Worm (Caenorhabditis elegans) whole organism, midembryonic: ENCODE results near the gene toca-1.

ENCODE experiments used
- T22C8.4 ChIP-seq: fragments of 200-800 bp; sonication (Bioruptor generic); IDR thresholded peaks from 2 replicates; pipeline ENCODE4 v1.3.6; 2022; ENCODE audit warnings: missing genetic modification characterization, missing compliant biosample characterization
- cog-1 ChIP-seq: sonication (generic microtip); optimal IDR thresholded peaks from 2 replicates; lab custom pipeline; 2016; ENCODE audit warnings: missing genetic modification characterization, missing compliant biosample characterization
- flt-1 ChIP-seq: fragments of 200-800 bp; sonication (Bioruptor generic); IDR thresholded peaks from 2 replicates; pipeline ENCODE4 v1.3.6; 2022; ENCODE audit warnings: missing genetic modification characterization, missing compliant biosample characterization
- klf-2 ChIP-seq: fragments of 200-800 bp; sonication (Bioruptor generic); conservative IDR thresholded peaks from 2 replicates; pipeline ENCODE4 v1.3.6; 2022; ENCODE audit warnings: missing genetic modification reagents, missing genetic modification characterization, missing compliant biosample characterization
- med-1 ChIP-seq: sonication (generic microtip); optimal IDR thresholded peaks from 2 replicates; lab custom pipeline; 2017; ENCODE audit warnings: missing genetic modification characterization, mild to moderate bottlenecking, missing compliant biosample characterization, antibody characterized with exemption, missing genetic modification reagents; ENCODE audit not compliant: insufficient read depth
- ref-1 ChIP-seq: fragments of 200-800 bp; sonication (Bioruptor generic); conservative IDR thresholded peaks from 2 replicates; pipeline ENCODE4 v1.3.6; 2022; ENCODE audit warnings: missing genetic modification reagents, missing genetic modification characterization, missing compliant biosample characterization
- tab-1 ChIP-seq: fragments of 200-800 bp; sonication (Bioruptor generic); IDR thresholded peaks from 2 replicates; pipeline ENCODE4 v1.3.6; 2022; ENCODE audit warnings: missing genetic modification characterization, missing compliant biosample characterization
- ztf-23 ChIP-seq: fragments of 200-800 bp; sonication (Bioruptor generic); IDR thresholded peaks from 2 replicates; pipeline ENCODE4 v1.3.6; 2022; ENCODE audit warnings: missing genetic modification reagents, missing genetic modification characterization, missing compliant biosample characterization
- ztf-29 ChIP-seq: fragments of 200-800 bp; sonication (Bioruptor generic); IDR thresholded peaks from 2 replicates; pipeline ENCODE4 v1.3.6; 2022; ENCODE audit warnings: missing genetic modification reagents, missing genetic modification characterization, missing compliant biosample characterization

Gene toca-1

DNA sequence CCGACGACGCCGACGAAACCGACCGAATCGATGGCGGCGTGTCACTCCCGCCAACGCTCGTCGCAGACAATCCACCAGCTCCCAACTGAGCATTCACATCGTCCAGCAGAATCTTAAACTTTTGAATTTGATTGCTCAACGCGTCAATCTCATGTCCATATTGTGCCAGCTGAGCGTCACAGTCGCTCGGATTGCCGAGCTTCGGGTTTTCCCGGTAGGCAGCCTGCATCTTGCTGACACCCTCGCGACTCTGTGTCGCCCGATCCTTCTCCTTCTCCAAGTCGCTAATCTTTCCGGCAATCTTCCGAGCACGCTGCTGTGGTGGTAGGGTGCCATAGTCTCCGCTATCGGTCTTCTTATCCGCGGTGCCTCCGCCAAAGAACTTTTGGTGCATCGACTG lies 9.0 kb downstream of the toca-1 start:
- TF ChIP-seq klf-2 (GFP tag; lab: Robert Waterston, UW) (no peak), flt-1 (GFP tag; lab: Robert Waterston, UW) (no peak), med-1 (GFP tag; lab: Kevin White, UChicago) (no peak), T22C8.4 (no peak), ztf-23 (no peak), ztf-29 (GFP tag; lab: Robert Waterston, UW) (no peak), ref-1 (GFP tag; lab: Robert Waterston, UW) (no peak), cog-1 (no peak)

ce11 chrX:1504529-1505080 lies 16.7 kb downstream of the toca-1 start:
- no peak for TF ChIP-seq tab-1
- no peak for TF ChIP-seq med-1 (GFP tag; lab: Kevin White, UChicago)
- TF ChIP-seq cog-1, result no peak
- TF ChIP-seq klf-2 (GFP tag; lab: Robert Waterston, UW), result no peak
- no peak for TF ChIP-seq ztf-23

DNA sequence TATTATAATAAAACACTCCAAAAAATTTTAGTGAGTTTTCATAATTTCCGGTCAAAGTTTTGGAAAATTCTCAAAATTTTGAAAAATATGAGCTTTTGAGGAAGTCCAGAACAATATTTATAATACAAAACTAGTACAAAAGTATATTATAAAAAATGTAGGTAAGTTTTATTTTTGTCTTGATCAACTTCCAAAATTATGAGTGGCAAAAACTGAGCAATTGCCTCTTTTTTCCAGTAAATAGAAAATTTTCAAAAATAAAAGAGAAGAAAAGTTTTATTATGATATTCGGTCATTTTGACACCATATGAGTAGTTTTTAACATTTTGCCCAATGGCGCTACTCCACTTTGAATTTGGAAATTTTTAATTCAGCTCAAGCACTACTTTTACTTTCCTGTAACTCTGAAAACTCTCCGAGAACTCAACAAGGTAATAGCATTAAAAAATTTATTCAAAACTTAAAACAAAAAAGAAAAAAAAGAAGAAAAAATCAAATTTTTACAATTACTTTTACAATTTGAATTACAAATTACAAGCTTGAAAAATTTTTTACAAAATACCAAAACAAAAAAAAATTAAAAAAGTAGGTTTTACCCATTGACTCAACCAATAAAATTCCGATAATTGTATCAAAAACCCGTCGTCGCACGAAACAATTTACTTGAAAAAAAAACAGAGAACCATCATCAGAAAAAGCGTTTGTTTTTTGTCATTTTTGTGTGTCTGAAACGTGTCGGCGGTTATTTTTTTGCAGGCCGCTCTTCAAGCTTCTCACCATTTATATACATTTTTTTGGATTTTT lies 17.4 kb downstream of the toca-1 start:
- no peak for TF ChIP-seq T22C8.4
- TF ChIP-seq ref-1 (GFP tag; lab: Robert Waterston, UW), result no peak
- TF ChIP-seq med-1 (GFP tag; lab: Kevin White, UChicago), result no peak
- TF ChIP-seq tab-1, result no peak
- TF ChIP-seq ztf-23, result no peak
- no peak for TF ChIP-seq cog-1
- TF ChIP-seq flt-1 (GFP tag; lab: Robert Waterston, UW), result no peak
- TF ChIP-seq klf-2 (GFP tag; lab: Robert Waterston, UW), result no peak
- TF ChIP-seq ztf-29 (GFP tag; lab: Robert Waterston, UW), result no peak

- TF ChIP-seq T22C8.4 (no peak), flt-1 (GFP tag; lab: Robert Waterston, UW) (no peak)
Observed at ce11 chrX:1502914-1503313, 18.4 kb downstream of the toca-1 start.

- TF ChIP-seq flt-1 (GFP tag; lab: Robert Waterston, UW) (no peak), ztf-23 (no peak), ztf-29 (GFP tag; lab: Robert Waterston, UW) (no peak), tab-1 (no peak), ref-1 (GFP tag; lab: Robert Waterston, UW) (no peak), klf-2 (GFP tag; lab: Robert Waterston, UW) (no peak), cog-1 (no peak), T22C8.4 (no peak), med-1 (GFP tag; lab: Kevin White, UChicago) (no peak)
Observed at ce11 chrX:1502490-1502889, 18.8 kb downstream of the toca-1 start, which contains the start of gene F09E10.1. Gene F09E10.1, plus strand, starts transcription at chrX:1502790.

DNA sequence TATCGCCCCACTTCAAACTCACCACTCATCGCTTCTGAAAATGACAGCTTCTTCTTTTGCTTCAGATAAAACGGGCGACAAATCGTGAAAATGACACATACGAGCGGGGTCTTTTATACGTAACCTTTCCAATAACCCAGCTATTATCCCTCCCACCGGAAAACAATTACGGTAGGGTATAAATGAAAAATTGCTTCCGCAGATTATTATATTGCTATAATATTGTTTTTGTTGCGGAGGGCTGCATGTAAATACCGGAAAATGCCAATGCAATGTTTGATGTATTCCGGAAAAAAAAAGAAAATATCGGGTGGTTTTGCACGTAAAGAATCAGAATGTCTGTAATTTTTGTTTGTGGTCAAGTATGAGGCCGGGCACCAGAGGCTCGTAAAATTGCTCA lies 19.5 kb downstream of the toca-1 start, which contains the start of gene F09E10.7:
F09E10.7 (minus strand) TSS at position 101 of the 400 bp plus-strand sequence.
- no peak for TF ChIP-seq T22C8.4
- TF ChIP-seq ztf-23, result no peak
- no peak for TF ChIP-seq cog-1
- no peak for TF ChIP-seq ztf-29 (GFP tag; lab: Robert Waterston, UW)
- no peak for TF ChIP-seq med-1 (GFP tag; lab: Kevin White, UChicago)
- no peak for TF ChIP-seq klf-2 (GFP tag; lab: Robert Waterston, UW)
- no peak for TF ChIP-seq flt-1 (GFP tag; lab: Robert Waterston, UW)
- TF ChIP-seq tab-1, result no peak

ce11 chrX:1499499-1499898 lies 21.8 kb downstream of the toca-1 start:
- TF ChIP-seq flt-1 (GFP tag; lab: Robert Waterston, UW) (no peak), med-1 (GFP tag; lab: Kevin White, UChicago) (no peak), cog-1 (no peak), ztf-29 (GFP tag; lab: Robert Waterston, UW) (no peak), ref-1 (GFP tag; lab: Robert Waterston, UW) (no peak), klf-2 (GFP tag; lab: Robert Waterston, UW) (no peak), tab-1 (no peak), ztf-23 (no peak), T22C8.4 (no peak)

DNA sequence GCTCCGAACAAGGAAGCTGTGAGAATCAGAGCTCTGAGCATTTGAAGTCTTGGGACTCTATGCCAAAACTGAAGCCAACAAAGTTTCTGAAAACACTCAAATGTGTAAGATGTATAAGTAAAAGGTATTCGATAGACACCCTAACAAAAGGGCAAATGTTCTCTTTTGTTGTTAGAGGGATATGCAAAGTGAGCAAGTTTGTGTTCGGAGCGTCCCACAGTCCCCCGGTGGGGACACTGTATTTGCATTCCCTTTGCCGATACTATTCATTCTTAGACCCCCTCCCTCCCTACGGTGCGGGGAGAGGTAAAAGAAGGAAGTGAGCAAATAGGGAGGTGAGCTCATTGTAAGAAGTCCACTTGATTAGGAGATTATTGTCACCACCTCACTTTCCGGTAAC lies 23.7 kb downstream of the toca-1 start, which contains the start of gene F09E10.6:
F09E10.6 (minus strand) TSS at position 101 of the 400 bp plus-strand sequence.
- no peak for TF ChIP-seq ztf-23

- no peak for TF ChIP-seq T22C8.4
- no peak for TF ChIP-seq tab-1
- no peak for TF ChIP-seq ref-1 (GFP tag; lab: Robert Waterston, UW)
- no peak for TF ChIP-seq med-1 (GFP tag; lab: Kevin White, UChicago)
- TF ChIP-seq ztf-23, result no peak
- TF ChIP-seq klf-2 (GFP tag; lab: Robert Waterston, UW), result no peak
- TF ChIP-seq flt-1 (GFP tag; lab: Robert Waterston, UW), result no peak
- no peak for TF ChIP-seq cog-1
- no peak; the same call in 1 of the 2 replicates for TF ChIP-seq ztf-29 (GFP tag; lab: Robert Waterston, UW)
Observed at ce11 chrX:1495980-1496379, 25.3 kb downstream of the toca-1 start.

DNA sequence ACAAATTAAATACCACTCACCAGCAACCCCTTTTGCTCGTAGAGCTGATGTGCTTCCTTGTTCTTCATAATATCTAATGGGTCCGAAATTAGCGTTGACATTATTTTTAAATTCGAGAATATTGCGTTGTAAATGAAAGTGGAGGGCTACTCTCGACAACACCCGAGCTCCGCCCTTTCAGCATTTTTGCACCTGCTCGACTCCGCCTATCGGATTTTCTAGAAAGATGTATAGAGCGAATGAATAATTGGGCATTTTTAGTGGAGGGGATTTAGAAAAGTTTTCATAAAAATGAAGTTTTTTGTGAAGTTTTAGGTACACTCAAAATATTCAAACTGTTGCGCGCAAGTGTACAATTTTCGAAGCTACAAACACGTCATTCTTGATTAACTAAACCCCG lies 27.0 kb downstream of the toca-1 start, which contains the start of gene F09E10.5:
F09E10.5 (minus strand) TSS at position 101 of the 400 bp plus-strand sequence.
- TF ChIP-seq med-1 (GFP tag; lab: Kevin White, UChicago) (no peak), flt-1 (GFP tag; lab: Robert Waterston, UW) (no peak), T22C8.4 (no peak), ref-1 (GFP tag; lab: Robert Waterston, UW) (no peak), cog-1 (no peak), ztf-29 (GFP tag; lab: Robert Waterston, UW) (no peak), tab-1 (no peak)
